Fruit fly (Drosophila melanogaster) whole organism, embryonic: ENCODE measurements around the gene CG42268.

ENCODE experiments used
- Ada2b ChIP-seq: fragments of 200-800 bp; sonication (Bioruptor generic); IDR thresholded peaks from 2 replicates; pipeline ENCODE4 v1.3.6; 2022; ENCODE audit warnings: missing biosample characterization, missing genetic modification characterization
- Adf1 ChIP-seq: fragments of 200-800 bp; sonication (Bioruptor generic); IDR thresholded peaks from 2 replicates; pipeline ENCODE4 v1.3.6; 2022; ENCODE audit warnings: missing biosample characterization, missing genetic modification characterization
- CG10543 ChIP-seq: fragments of 200-800 bp; sonication (Bioruptor generic); optimal IDR thresholded peaks from 3 replicates; lab custom pipeline; 2017; ENCODE audit warnings: missing biosample characterization, mild to moderate bottlenecking, missing genetic modification characterization, moderate library complexity
- CG12299 ChIP-seq: fragments of 200-800 bp; sonication (Bioruptor generic); optimal IDR thresholded peaks from 2 replicates; lab custom pipeline; 2018; ENCODE audit warnings: missing biosample characterization, mild to moderate bottlenecking, missing genetic modification characterization
- CG13624 ChIP-seq: fragments of 200-800 bp; sonication (Bioruptor generic); optimal IDR thresholded peaks from 2 replicates; lab custom pipeline; 2016; ENCODE audit warnings: missing biosample characterization, missing genetic modification characterization
- CG15514 ChIP-seq: fragments of 200-800 bp; sonication (Bioruptor generic); optimal IDR thresholded peaks from 3 replicates; lab custom pipeline; 2017; ENCODE audit warnings: missing biosample characterization, missing genetic modification characterization, mild to moderate bottlenecking, moderate library complexity, missing genetic modification reagents
- CG17568 ChIP-seq: fragments of 200-800 bp; sonication (Bioruptor generic); optimal IDR thresholded peaks from 2 replicates; lab custom pipeline; 2018; ENCODE audit warnings: missing biosample characterization, mild to moderate bottlenecking, missing genetic modification characterization, moderate library complexity
- CG1832 ChIP-seq: fragments of 200-800 bp; sonication (Bioruptor generic); optimal IDR thresholded peaks from 2 replicates; lab custom pipeline; 2017; ENCODE audit warnings: missing biosample characterization, mild to moderate bottlenecking, missing genetic modification characterization, inconsistent platforms
- CG2712 ChIP-seq: fragments of 200-800 bp; optimal IDR thresholded peaks from 3 replicates; lab custom pipeline; 2019; ENCODE audit warnings: missing biosample characterization, mild to moderate bottlenecking, missing genetic modification characterization, moderate library complexity
- CG31441 ChIP-seq: fragments of 200-800 bp; sonication (Bioruptor generic); IDR thresholded peaks from 2 replicates; pipeline ENCODE4 v1.3.6; 2022; ENCODE audit warnings: missing biosample characterization, missing genetic modification characterization
- CG32532 ChIP-seq: fragments of 200-800 bp; sonication (Bioruptor generic); IDR thresholded peaks from 2 replicates; pipeline ENCODE4 v1.3.6; 2022; ENCODE audit warnings: missing biosample characterization, missing genetic modification characterization
- CG33557 ChIP-seq: fragments of 200-800 bp; sonication (Bioruptor generic); optimal IDR thresholded peaks from 2 replicates; lab custom pipeline; 2019; ENCODE audit warnings: missing biosample characterization, mild to moderate bottlenecking, missing genetic modification characterization, moderate library complexity
- CG6683 ChIP-seq: fragments of 200-800 bp; sonication (Bioruptor generic); optimal IDR thresholded peaks from 2 replicates; lab custom pipeline; 2017; ENCODE audit warnings: missing biosample characterization, mild to moderate bottlenecking, missing genetic modification characterization, missing genetic modification reagents
- CG8281 ChIP-seq: fragments of 200-800 bp; sonication (Bioruptor generic); optimal IDR thresholded peaks from 2 replicates; lab custom pipeline; 2018; ENCODE audit warnings: missing biosample characterization, mild to moderate bottlenecking, missing genetic modification characterization, moderate library complexity
- CG8290 ChIP-seq, 3 experiments: fragments of 200-800 bp; sonication (Bioruptor generic); optimal IDR thresholded peaks; 2 replicates each; lab custom pipeline; 2016 to 2019; ENCODE audit warnings: missing biosample characterization in 3 of 3, missing genetic modification characterization in 3 of 3, mild to moderate bottlenecking in 2 of 3, moderate library complexity in 1 of 3
- CG8944 ChIP-seq: fragments of 200-800 bp; sonication (Bioruptor generic); optimal IDR thresholded peaks from 3 replicates; lab custom pipeline; 2016; ENCODE audit warnings: missing biosample characterization, missing genetic modification characterization
- Camta ChIP-seq: fragments of 200-800 bp; sonication (Bioruptor generic); optimal IDR thresholded peaks from 2 replicates; lab custom pipeline; 2016; ENCODE audit warnings: missing biosample characterization, missing genetic modification characterization
- Dbx ChIP-seq: fragments of 200-800 bp; sonication (Bioruptor generic); IDR thresholded peaks from 3 replicates; pipeline ENCODE4 v1.3.6; 2022; ENCODE audit warnings: missing biosample characterization, missing genetic modification characterization
- Dip3 ChIP-seq: fragments of 200-800 bp; sonication (Bioruptor generic); optimal IDR thresholded peaks from 3 replicates; lab custom pipeline; 2016; ENCODE audit warnings: missing biosample characterization, missing genetic modification characterization
- HLH3B ChIP-seq: fragments of 200-800 bp; sonication (Bioruptor generic); IDR thresholded peaks from 2 replicates; pipeline ENCODE4 v1.3.6; 2022; ENCODE audit warnings: missing biosample characterization, missing genetic modification characterization
- Hey ChIP-seq: fragments of 200-800 bp; sonication (Bioruptor generic); optimal IDR thresholded peaks from 3 replicates; lab custom pipeline; 2018; ENCODE audit warnings: missing biosample characterization, mild to moderate bottlenecking, missing genetic modification characterization
- Meics ChIP-seq: fragments of 200-800 bp; sonication (Bioruptor generic); optimal IDR thresholded peaks from 2 replicates; lab custom pipeline; 2017; ENCODE audit warnings: missing biosample characterization, mild to moderate bottlenecking, missing genetic modification characterization
- Ssrp ChIP-seq: fragments of 200-800 bp; sonication (Bioruptor generic); optimal IDR thresholded peaks from 2 replicates; lab custom pipeline; 2018; ENCODE audit warnings: missing biosample characterization, mild to moderate bottlenecking, missing genetic modification characterization, moderate library complexity
- bbx ChIP-seq: fragments of 200-800 bp; sonication (Bioruptor generic); IDR thresholded peaks from 2 replicates; pipeline ENCODE4 v1.3.6; 2022; ENCODE audit warnings: missing biosample characterization, missing genetic modification characterization; ENCODE audit not compliant: partially characterized antibody
- bowl ChIP-seq: fragments of 200-800 bp; sonication (Bioruptor generic); IDR thresholded peaks from 2 replicates; pipeline ENCODE4 v1.3.6; 2022; ENCODE audit warnings: missing biosample characterization, missing genetic modification characterization
- chinmo ChIP-seq: fragments of 200-800 bp; sonication (Bioruptor generic); IDR thresholded peaks from 4 replicates; pipeline ENCODE4 v1.3.6; 2022; ENCODE audit warnings: missing biosample characterization, missing genetic modification characterization; ENCODE audit not compliant: partially characterized antibody
- crol ChIP-seq: fragments of 200-800 bp; sonication (Bioruptor generic); IDR thresholded peaks from 2 replicates; pipeline ENCODE4 v1.3.6; 2022; ENCODE audit warnings: missing biosample characterization, missing genetic modification characterization
- cwo ChIP-seq: fragments of 200-800 bp; sonication (Bioruptor generic); optimal IDR thresholded peaks from 3 replicates; lab custom pipeline; 2017; ENCODE audit warnings: missing biosample characterization, missing genetic modification characterization, mild to moderate bottlenecking, moderate library complexity, missing genetic modification reagents
- dimm ChIP-seq: fragments of 200-800 bp; sonication (Bioruptor generic); IDR thresholded peaks from 2 replicates; pipeline ENCODE4 v1.3.6; 2022; ENCODE audit warnings: missing biosample characterization, missing genetic modification characterization
- dmrt11E ChIP-seq: fragments of 200-800 bp; sonication (Bioruptor generic); optimal IDR thresholded peaks from 3 replicates; lab custom pipeline; 2018; ENCODE audit warnings: missing biosample characterization, mild to moderate bottlenecking, missing genetic modification characterization, moderate library complexity
- dpn ChIP-seq, 2 experiments: fragments of 200-800 bp; sonication (Bioruptor generic); optimal IDR thresholded peaks; 3 replicates each; lab custom pipeline; 2016; ENCODE audit warnings: missing biosample characterization in 2 of 2, missing genetic modification characterization in 2 of 2
- ems ChIP-seq: fragments of 200-800 bp; sonication (Bioruptor generic); optimal IDR thresholded peaks from 3 replicates; lab custom pipeline; 2016; ENCODE audit warnings: missing biosample characterization, missing genetic modification characterization
- ewg ChIP-seq: fragments of 200-800 bp; sonication (Bioruptor generic); optimal IDR thresholded peaks from 3 replicates; lab custom pipeline; 2017; ENCODE audit warnings: mild to moderate bottlenecking, missing biosample characterization, missing genetic modification reagents, missing genetic modification characterization
- gem ChIP-seq: fragments of 200-800 bp; sonication (Bioruptor generic); optimal IDR thresholded peaks from 2 replicates; lab custom pipeline; 2019; ENCODE audit warnings: missing biosample characterization, mild to moderate bottlenecking, missing genetic modification characterization, moderate library complexity
- gsb ChIP-seq: fragments of 200-800 bp; sonication (Bioruptor generic); IDR thresholded peaks from 2 replicates; pipeline ENCODE4 v1.3.6; 2022; ENCODE audit warnings: missing biosample characterization, missing genetic modification characterization
- kay ChIP-seq: fragments of 200-800 bp; sonication (Bioruptor generic); optimal IDR thresholded peaks from 2 replicates; lab custom pipeline; 2016; ENCODE audit warnings: missing biosample characterization, missing genetic modification characterization
- lab ChIP-seq: fragments of 200-800 bp; sonication (Bioruptor generic); optimal IDR thresholded peaks from 3 replicates; lab custom pipeline; 2017; ENCODE audit warnings: missing biosample characterization, missing genetic modification characterization, mild to moderate bottlenecking, moderate library complexity, missing genetic modification reagents
- mam ChIP-seq: fragments of 200-800 bp; sonication (Bioruptor generic); optimal IDR thresholded peaks from 3 replicates; lab custom pipeline; 2016; ENCODE audit warnings: missing biosample characterization, missing genetic modification characterization
- nerfin-2 ChIP-seq: fragments of 200-800 bp; sonication (Bioruptor generic); IDR thresholded peaks from 2 replicates; pipeline ENCODE4 v1.3.6; 2022; ENCODE audit warnings: missing biosample characterization, missing genetic modification characterization; ENCODE audit not compliant: partially characterized antibody
- onecut ChIP-seq: fragments of 200-800 bp; sonication (Bioruptor generic); IDR thresholded peaks from 2 replicates; pipeline ENCODE4 v1.3.6; 2022; ENCODE audit warnings: missing biosample characterization, missing genetic modification characterization
- pita ChIP-seq: fragments of 200-800 bp; sonication (Bioruptor generic); optimal IDR thresholded peaks from 2 replicates; lab custom pipeline; 2017; ENCODE audit warnings: missing biosample characterization, mild to moderate bottlenecking, missing genetic modification characterization
- pnt ChIP-seq: fragments of 200-800 bp; sonication (Bioruptor generic); optimal IDR thresholded peaks from 3 replicates; lab custom pipeline; 2016; ENCODE audit warnings: missing biosample characterization, missing genetic modification characterization
- prd ChIP-seq, 3 experiments: fragments of >200 bp in 2 of 3; fragments of 200-800 bp in 1 of 3; sonication (Bioruptor generic) in 1 of 3; optimal IDR thresholded peaks in 2 of 3; IDR thresholded peaks in 1 of 3; 2 replicates in 2 of 3; 3 replicates in 1 of 3; pipeline versions ENCODE4 v1.3.6 to Lab custom; 2017 to 2022; ENCODE audit warnings: missing biosample characterization in 1 of 3, missing genetic modification characterization in 1 of 3
- sr ChIP-seq: fragments of 200-800 bp; sonication (Bioruptor generic); IDR thresholded peaks from 3 replicates; pipeline ENCODE4 v1.3.6; 2022; ENCODE audit warnings: missing biosample characterization, missing genetic modification characterization
- unpg ChIP-seq: fragments of 200-800 bp; sonication (Bioruptor generic); optimal IDR thresholded peaks from 3 replicates; lab custom pipeline; 2018; ENCODE audit warnings: missing biosample characterization, mild to moderate bottlenecking, missing genetic modification characterization, moderate library complexity
- usp ChIP-seq: fragments of >200 bp; optimal IDR thresholded peaks from 2 replicates; lab custom pipeline; 2017; ENCODE audit warnings: missing biosample characterization, missing genetic modification characterization
- wdn ChIP-seq: fragments of 200-800 bp; sonication (Bioruptor generic); IDR thresholded peaks from 2 replicates; pipeline ENCODE4 v1.3.6; 2022; ENCODE audit warnings: missing biosample characterization, missing genetic modification characterization
- z ChIP-seq: fragments of 200-800 bp; sonication (Bioruptor generic); IDR thresholded peaks from 3 replicates; pipeline ENCODE4 v1.3.6; 2022; ENCODE audit warnings: missing biosample characterization, missing genetic modification characterization
- zfh1 ChIP-seq: fragments of 200-800 bp; sonication (Bioruptor generic); IDR thresholded peaks from 3 replicates; pipeline ENCODE4 v1.3.6; 2022; ENCODE audit warnings: missing biosample characterization, missing genetic modification characterization

Gene CG42268

DNA sequence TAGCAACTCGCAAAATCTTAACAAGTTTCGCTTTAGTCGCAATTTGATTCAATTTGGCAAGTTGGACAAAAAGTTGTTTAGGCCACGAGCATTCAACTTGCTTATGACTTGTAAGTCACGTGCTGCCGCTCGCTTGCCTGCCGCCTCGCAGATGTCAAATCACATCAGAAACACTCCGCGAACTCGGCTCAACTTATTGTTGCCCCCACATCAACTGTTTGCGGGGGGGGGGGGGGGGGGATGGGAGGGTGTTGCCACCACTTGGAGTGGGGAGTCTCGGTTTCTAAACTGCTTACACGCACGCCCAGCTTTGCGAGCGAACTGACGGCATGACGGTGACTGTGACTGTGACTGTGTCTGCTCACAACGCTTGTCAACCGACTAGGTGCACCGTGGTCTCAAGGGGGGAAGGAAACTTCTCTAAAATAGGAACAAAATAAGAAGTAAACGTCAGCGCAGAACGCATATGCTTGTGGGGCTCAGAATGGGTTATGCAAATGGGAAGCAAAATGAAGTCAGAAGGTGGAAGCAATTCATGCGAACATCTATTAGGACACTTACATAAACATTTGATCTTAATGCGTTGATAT lies 16.7 kb upstream of the CG42268 start:
- no peak for TF ChIP-seq prd (optimal IDR thresholded peaks at IDR 0.05; lab: Kevin White, UChicago)
- TF ChIP-seq prd (GFP tag; IDR thresholded peaks at IDR 0.05; lab: Robert Waterston, UW), result 0 out of 3 replicates have a peak, but pooled peaks have one; percentile 11
- TF ChIP-seq pita, result no peak
- TF ChIP-seq CG2712 (tag; lab: Kevin White, UChicago), result no peak
- TF ChIP-seq unpg, result no peak
- TF ChIP-seq Dbx (GFP tag; lab: Robert Waterston, UW), result 0 out of 3 replicates have a peak, but pooled peaks have one; percentile 11
- TF ChIP-seq Meics (GFP tag; lab: Kevin White, UChicago), result no peak
- TF ChIP-seq Ada2b (GFP tag; lab: Robert Waterston, UW), result no peak
- no peak for TF ChIP-seq nerfin-2 (GFP tag; lab: Robert Waterston, UW)
- no peak for TF ChIP-seq bbx (GFP tag; lab: Robert Waterston, UW)
- TF ChIP-seq CG15514 (GFP tag; lab: Kevin White, UChicago), result no peak
- no peak for TF ChIP-seq CG31441 (GFP tag; lab: Robert Waterston, UW)
- TF ChIP-seq CG1832 (GFP tag; lab: Kevin White, UChicago), result peak; percentile 1
- no peak for TF ChIP-seq mam
- no peak for TF ChIP-seq Adf1 (GFP tag; lab: Robert Waterston, UW)
- TF ChIP-seq cwo, result peak; percentile 71
- TF ChIP-seq CG8944 (GFP tag; lab: Kevin White, UChicago), result no peak
- peak; percentile 32; the same call in 1 of the 3 replicates for TF ChIP-seq z
- TF ChIP-seq zfh1, result 0 out of 3 replicates have a peak, but pooled peaks have one; percentile 8
- no peak for TF ChIP-seq wdn (GFP tag; lab: Robert Waterston, UW)
- no peak for TF ChIP-seq Camta (GFP tag; lab: Kevin White, UChicago)
- 0 out of 2 replicates have a peak, but pooled peaks have one; percentile 8 for TF ChIP-seq gsb (GFP tag; lab: Robert Waterston, UW)
- TF ChIP-seq kay (GFP tag; lab: Kevin White, UChicago), result no peak
- no peak for TF ChIP-seq dpn (GFP tag; optimal IDR thresholded peaks at IDR 0.05; lab: Kevin White, UChicago)
- TF ChIP-seq lab (GFP tag; lab: Kevin White, UChicago), result no peak
- no peak for TF ChIP-seq Hey (tag; lab: Kevin White, UChicago)
- no peak for TF ChIP-seq sr (GFP tag; lab: Robert Waterston, UW)
- no peak for TF ChIP-seq CG17568 (GFP tag; lab: Kevin White, UChicago)
- 0 out of 4 replicates have a peak, but pooled peaks have one; percentile 11 for TF ChIP-seq chinmo (GFP tag; lab: Robert Waterston, UW)
- no peak for TF ChIP-seq CG6683
- peak; percentile 61 for TF ChIP-seq crol (GFP tag; lab: Robert Waterston, UW)
- TF ChIP-seq onecut, result no peak
- no peak for TF ChIP-seq ewg (GFP tag; lab: Kevin White, UChicago)
- no peak for TF ChIP-seq ems (GFP tag; lab: Kevin White, UChicago)
- no peak for TF ChIP-seq HLH3B (GFP tag; lab: Robert Waterston, UW)
- no peak for TF ChIP-seq gem (tag; lab: Kevin White, UChicago)
- TF ChIP-seq Ssrp, result no peak
- TF ChIP-seq usp (GFP tag; lab: Kevin White, UChicago), result no peak
- TF ChIP-seq CG32532 (GFP tag; lab: Robert Waterston, UW), result 0 out of 2 replicates have a peak, but pooled peaks have one; percentile 24
- no peak for TF ChIP-seq CG13624 (GFP tag; lab: Kevin White, UChicago)
- TF ChIP-seq pnt (GFP tag; lab: Kevin White, UChicago), result no peak
- no peak for TF ChIP-seq CG10543
- TF ChIP-seq dmrt11E (tag; lab: Kevin White, UChicago), result no peak
- TF ChIP-seq CG8281 (tag; lab: Kevin White, UChicago), result no peak
- TF ChIP-seq CG12299 (tag; lab: Kevin White, UChicago), result no peak
- no peak for TF ChIP-seq Dip3 (GFP tag; lab: Kevin White, UChicago)
- TF ChIP-seq dimm (GFP tag; lab: Robert Waterston, UW), result no peak
- TF ChIP-seq CG8290 (GFP tag; optimal IDR thresholded peaks at IDR 0.05; lab: Kevin White, UChicago), result no peak
- no peak for TF ChIP-seq CG8290 (tag; optimal IDR thresholded peaks at IDR 0.05; lab: Kevin White, UChicago)
- TF ChIP-seq bowl (GFP tag; lab: Robert Waterston, UW), result no peak
- TF ChIP-seq CG33557 (GFP tag; lab: Kevin White, UChicago), result no peak
